Fruit fly (Drosophila melanogaster): ENCODE measurements around the gene CG33080.

CG33080 gene

DNA sequence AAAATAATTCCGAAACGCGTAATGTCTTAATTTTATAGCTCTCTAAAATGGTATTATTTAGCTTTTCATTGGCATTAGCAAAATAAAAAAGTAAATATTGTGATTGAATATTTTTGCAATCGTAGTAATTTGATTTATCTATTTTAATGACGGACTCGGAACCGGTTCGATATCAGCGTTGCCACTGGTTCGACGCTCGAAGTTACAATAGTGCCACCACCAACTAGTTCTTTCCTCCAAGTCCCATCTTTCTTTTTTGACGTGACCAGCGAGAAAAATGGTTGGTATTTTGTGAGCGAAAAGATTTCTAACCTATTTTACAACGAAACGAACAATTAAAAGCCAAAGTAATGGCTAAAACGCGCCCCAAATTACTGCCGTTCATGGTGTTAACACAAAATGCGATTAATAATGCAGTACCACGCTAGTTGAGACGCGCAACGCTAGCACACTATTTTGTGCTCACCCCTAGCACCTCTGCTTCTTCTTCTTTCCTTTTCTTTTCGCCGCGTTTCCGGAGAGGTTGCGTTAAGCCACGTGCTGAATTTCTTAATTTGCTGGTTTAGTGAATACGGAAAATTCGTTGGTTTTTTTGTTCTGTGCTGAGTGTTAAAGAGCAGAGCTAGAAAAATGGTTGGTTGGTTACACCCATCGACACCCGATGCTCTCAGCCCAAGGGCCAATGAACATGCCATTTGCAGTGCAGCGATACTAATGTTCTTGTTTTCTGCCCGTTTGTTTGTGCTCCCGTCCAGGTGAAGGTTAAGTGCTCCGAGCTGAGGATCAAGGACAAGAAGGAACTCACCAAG lies 45.1 kb downstream of the CG33080 start, which contains the start of gene RpL35 (continued):
- TF ChIP-seq Ssrp (tag; optimal IDR thresholded peaks at IDR 0.05) (no peak), CG12071 (GFP tag; optimal IDR thresholded peaks at IDR 0.05) (peak; percentile 68), CG2889 (GFP tag; IDR thresholded peaks at IDR 0.05) (no peak), CG12391 (tag; optimal IDR thresholded peaks at IDR 0.05) (peak; percentile 38), MBD-R2 (GFP tag; IDR thresholded peaks at IDR 0.05) (no peak), Dbx (GFP tag; IDR thresholded peaks at IDR 0.05) (0 out of 3 replicates have a peak, but pooled peaks have one; percentile 6), CG15073 (GFP tag; optimal IDR thresholded peaks at IDR 0.05) (no peak), dati (GFP tag; IDR thresholded peaks at IDR 0.05) (no peak), CG10147 (GFP tag; optimal IDR thresholded peaks at IDR 0.05) (peak; percentile 14), CG8924 (tag; optimal IDR thresholded peaks at IDR 0.05) (peak; percentile 5), CG18011 (GFP tag; optimal IDR thresholded peaks at IDR 0.05) (peak; percentile 21), mam (GFP tag; optimal IDR thresholded peaks at IDR 0.05) (peak; percentile 32), br (optimal IDR thresholded peaks at IDR 0.05) (no peak), lov (optimal IDR thresholded peaks at IDR 0.05) (no peak), lov (GFP tag; IDR thresholded peaks at IDR 0.05) (no peak), hkb (optimal IDR thresholded peaks at IDR 0.05) (no peak), hkb (GFP tag; IDR thresholded peaks at IDR 0.05) (peak; percentile 35; the same call in 1 of the 2 replicates), ato (GFP tag; IDR thresholded peaks at IDR 0.05; ENCODE audit: partially characterized antibody) (no peak), CG3065 (GFP tag; optimal IDR thresholded peaks at IDR 0.05) (no peak), Stat92E (GFP tag; optimal IDR thresholded peaks at IDR 0.05) (no peak), dmrt11E (tag; optimal IDR thresholded peaks at IDR 0.05) (no peak), CG8478 (optimal IDR thresholded peaks at IDR 0.05) (no peak), Fer3 (tag; optimal IDR thresholded peaks at IDR 0.05) (peak; percentile 45), Pdp1 (GFP tag; optimal IDR thresholded peaks at IDR 0.05) (peak; percentile 24 to 36), chm (GFP tag; IDR thresholded peaks at IDR 0.05) (no peak), ab (GFP tag; optimal IDR thresholded peaks at IDR 0.05) (no peak), Dfd (GFP tag; optimal IDR thresholded peaks at IDR 0.05) (no peak), CG17359 (tag; optimal IDR thresholded peaks at IDR 0.05) (peak; percentile 37), CG1603 (tag; optimal IDR thresholded peaks at IDR 0.05) (peak; percentile 55), CG18764 (GFP tag; optimal IDR thresholded peaks at IDR 0.05) (no peak), Opbp (GFP tag; IDR thresholded peaks at IDR 0.05; ENCODE audit: partially characterized antibody) (0 out of 3 replicates have a peak, but pooled peaks have one; percentile 18), eve (GFP tag; optimal IDR thresholded peaks at IDR 0.05) (no peak), CG7745 (tag; optimal IDR thresholded peaks at IDR 0.05) (no peak), ap (GFP tag; IDR thresholded peaks at IDR 0.05) (no peak), Hr78 (GFP tag; optimal IDR thresholded peaks at IDR 0.05) (no peak), CG10462 (GFP tag; optimal IDR thresholded peaks at IDR 0.05) (no peak), CG9609 (GFP tag; optimal IDR thresholded peaks at IDR 0.05) (peak; percentile 45), CG10431 (GFP tag; optimal IDR thresholded peaks at IDR 0.05) (peak; percentile 43), Gsc (GFP tag; IDR thresholded peaks at IDR 0.05) (no peak), CG8359 (GFP tag; optimal IDR thresholded peaks at IDR 0.05; ENCODE audit: borderline replicate concordance) (peak; percentile 6), tgo (GFP tag; IDR thresholded peaks at IDR 0.05) (no peak), CG11247 (GFP tag; IDR thresholded peaks at IDR 0.05) (peak; percentile 27; the same call in 1 of the 2 replicates), CG9876 (GFP tag; optimal IDR thresholded peaks at IDR 0.05) (no peak), CG3995 (GFP tag; optimal IDR thresholded peaks at IDR 0.05) (peak; percentile 62), sens-2 (GFP tag; IDR thresholded peaks at IDR 0.05) (no peak), CG4282 (GFP tag; optimal IDR thresholded peaks at IDR 0.05) (peak; percentile 29), stwl (tag; optimal IDR thresholded peaks at IDR 0.05) (no peak), CG9215 (GFP tag; IDR thresholded peaks at IDR 0.05) (no peak), Scr (GFP tag; IDR thresholded peaks at IDR 0.05; ENCODE audit: partially characterized antibody) (peak; percentile 52), Aef1 (GFP tag; IDR thresholded peaks at IDR 0.05) (no peak)

Measured in whole organism, embryonic.